Fruit fly (Drosophila melanogaster) whole organism, pupa: ENCODE measurements around the gene CG34342.

Experiments
- CG10348 ChIP-seq: fragments of 200-800 bp; sonication (Bioruptor generic); IDR thresholded peaks from 2 replicates; pipeline ENCODE4 v1.3.6; 2022; ENCODE audit warnings: missing biosample characterization, missing genetic modification characterization
- CG12605 ChIP-seq: fragments of 200-800 bp; sonication (Bioruptor generic); IDR thresholded peaks from 2 replicates; pipeline ENCODE4 v1.3.6; 2022; ENCODE audit warnings: missing biosample characterization, missing genetic modification characterization
- CG13204 ChIP-seq: fragments of 200-800 bp; sonication (Bioruptor generic); optimal IDR thresholded peaks from 2 replicates; lab custom pipeline; 2018; ENCODE audit warnings: missing biosample characterization, mild to moderate bottlenecking, missing genetic modification characterization, moderate library complexity
- CG15710 ChIP-seq: fragments of 200-800 bp; sonication (Bioruptor generic); optimal IDR thresholded peaks from 2 replicates; lab custom pipeline; 2018; ENCODE audit warnings: missing biosample characterization, mild to moderate bottlenecking, missing genetic modification characterization, moderate library complexity
- CG34367 ChIP-seq: fragments of 200-800 bp; sonication (Bioruptor generic); optimal IDR thresholded peaks from 2 replicates; lab custom pipeline; 2018; ENCODE audit warnings: missing biosample characterization, mild to moderate bottlenecking, missing genetic modification characterization
- CG4496 ChIP-seq: fragments of 200-800 bp; sonication (Bioruptor generic); IDR thresholded peaks from 3 replicates; pipeline ENCODE4 v1.3.6; 2022; ENCODE audit warnings: missing biosample characterization, missing genetic modification characterization
- CG9948 ChIP-seq: fragments of 200-800 bp; sonication (Bioruptor generic); optimal IDR thresholded peaks from 2 replicates; lab custom pipeline; 2018; ENCODE audit warnings: missing biosample characterization, mild to moderate bottlenecking, missing genetic modification characterization, moderate library complexity
- D1 ChIP-seq: fragments of 200-800 bp; sonication (Bioruptor generic); optimal IDR thresholded peaks from 2 replicates; lab custom pipeline; 2018; ENCODE audit warnings: missing biosample characterization, mild to moderate bottlenecking, missing genetic modification characterization, moderate library complexity
- EcR ChIP-seq: fragments of 200-800 bp; sonication (Bioruptor generic); optimal IDR thresholded peaks from 3 replicates; lab custom pipeline; 2019; ENCODE audit warnings: missing biosample characterization, missing genetic modification characterization, mild to moderate bottlenecking, moderate library complexity, missing genetic modification reagents
- Ets98B ChIP-seq: fragments of 200-800 bp; sonication (Bioruptor generic); IDR thresholded peaks from 2 replicates; pipeline ENCODE4 v1.3.6; 2022; ENCODE audit warnings: missing biosample characterization, missing genetic modification characterization
- Pif1A ChIP-seq: fragments of 200-800 bp; sonication (Bioruptor generic); optimal IDR thresholded peaks from 3 replicates; lab custom pipeline; 2016; ENCODE audit warnings: missing biosample characterization, missing genetic modification characterization
- Snoo ChIP-seq: fragments of 200-800 bp; sonication (Bioruptor generic); optimal IDR thresholded peaks from 3 replicates; lab custom pipeline; 2017; ENCODE audit warnings: missing biosample characterization, mild to moderate bottlenecking, missing genetic modification characterization, inconsistent platforms
- fd96Ca ChIP-seq: fragments of 200-800 bp; sonication (Bioruptor generic); IDR thresholded peaks from 3 replicates; pipeline ENCODE4 v1.3.6; 2022; ENCODE audit warnings: missing biosample characterization, missing genetic modification characterization
- gl ChIP-seq: fragments of 200-800 bp; sonication (Bioruptor generic); optimal IDR thresholded peaks from 2 replicates; lab custom pipeline; 2018; ENCODE audit warnings: missing biosample characterization, mild to moderate bottlenecking, missing genetic modification characterization

- no peak for TF ChIP-seq EcR (GFP tag; lab: Kevin White, UChicago)
- TF ChIP-seq CG34367 (tag; lab: Kevin White, UChicago) = peak; percentile 35
- TF ChIP-seq Ets98B (GFP tag; lab: Robert Waterston, UW) = peak; percentile 77; the same call in 1 of the 2 replicates
- TF ChIP-seq Pif1A = peak; percentile 60
- TF ChIP-seq fd96Ca (GFP tag; lab: Robert Waterston, UW) = 0 out of 3 replicates have a peak, but pooled peaks have one; percentile 45
- no peak for TF ChIP-seq CG10348 (GFP tag; lab: Robert Waterston, UW)
- no peak for TF ChIP-seq gl
- TF ChIP-seq CG9948 (tag; lab: Kevin White, UChicago) = no peak
- TF ChIP-seq D1 (tag; lab: Kevin White, UChicago) = no peak
- TF ChIP-seq CG15710 (tag; lab: Kevin White, UChicago) = no peak
- TF ChIP-seq CG13204 = no peak
- TF ChIP-seq Snoo (tag; lab: Kevin White, UChicago) = peak; percentile 88
- TF ChIP-seq CG12605 (GFP tag; lab: Robert Waterston, UW) = no peak
- TF ChIP-seq CG4496 = peak; percentile 93
Observed at dm6 chr3L:5511959-5512358, 1.3 kb upstream of the CG34342 start.
